Worm (Caenorhabditis elegans) whole organism, L3 larva: ENCODE results near the gene F53F4.2.

ENCODE experiments used
- egl-27 ChIP-seq: sonication (generic microtip); optimal IDR thresholded peaks from 4 replicates; lab custom pipeline; 2017; ENCODE audit warnings: missing biosample characterization, missing genetic modification reagents, missing genetic modification characterization
- elt-2 ChIP-seq: sonication (generic microtip); optimal IDR thresholded peaks from 2 replicates; lab custom pipeline; 2016; ENCODE audit warnings: missing genetic modification reagents, mild to moderate bottlenecking, missing genetic modification characterization, missing compliant biosample characterization
- lin-15B ChIP-seq: fragments of 150-350 bp; optimal IDR thresholded peaks from 2 replicates; lab custom pipeline; 2014; ENCODE audit warnings: missing biosample characterization, missing genetic modification characterization
- nfya-1 ChIP-seq: sonication (generic microtip); optimal IDR thresholded peaks from 2 replicates; lab custom pipeline; 2017; ENCODE audit warnings: missing genetic modification characterization, mild to moderate bottlenecking, missing compliant biosample characterization, antibody characterized with exemption, moderate library complexity; ENCODE audit not compliant: insufficient read depth
- nhr-11 ChIP-seq: fragments of 150-350 bp; optimal IDR thresholded peaks from 2 replicates; lab custom pipeline; 2014; ENCODE audit warnings: missing biosample characterization, missing genetic modification characterization
- nhr-12 ChIP-seq: fragments of 150-350 bp; optimal IDR thresholded peaks from 2 replicates; lab custom pipeline; 2014; ENCODE audit warnings: missing biosample characterization, missing genetic modification characterization
- nhr-23 ChIP-seq: fragments of 150-350 bp; optimal IDR thresholded peaks from 2 replicates; lab custom pipeline; 2014; ENCODE audit warnings: missing biosample characterization, missing genetic modification reagents, missing genetic modification characterization
- nhr-237 ChIP-seq: fragments of 150-350 bp; optimal IDR thresholded peaks from 2 replicates; lab custom pipeline; 2014; ENCODE audit warnings: missing biosample characterization, missing genetic modification characterization
- nhr-25 ChIP-seq: sonication (generic microtip); optimal IDR thresholded peaks from 2 replicates; lab custom pipeline; 2017; ENCODE audit warnings: missing biosample characterization, missing genetic modification characterization
- nhr-76 ChIP-seq: fragments of 150-350 bp; sonication (generic microtip); optimal IDR thresholded peaks from 5 replicates; lab custom pipeline; 2014; ENCODE audit warnings: missing biosample characterization, missing genetic modification characterization
- nhr-77 ChIP-seq: fragments of 150-350 bp; optimal IDR thresholded peaks from 2 replicates; lab custom pipeline; 2014; ENCODE audit warnings: missing biosample characterization, missing genetic modification characterization
- skn-1 ChIP-seq: fragments of 150-350 bp; optimal IDR thresholded peaks from 2 replicates; lab custom pipeline; 2014; ENCODE audit warnings: missing biosample characterization, missing genetic modification characterization
- snpc-4 ChIP-seq: fragments of 150-350 bp; optimal IDR thresholded peaks from 2 replicates; lab custom pipeline; 2014; ENCODE audit warnings: missing biosample characterization, missing genetic modification characterization
- unc-62 ChIP-seq: fragments of 150-350 bp; sonication (generic microtip); optimal IDR thresholded peaks from 4 replicates; lab custom pipeline; 2014; ENCODE audit warnings: missing biosample characterization, missing genetic modification reagents, missing genetic modification characterization

- TF ChIP-seq nhr-76 (tag; lab: Kevin White, UChicago) (no peak), nhr-25 (no peak), nfya-1 (tag; lab: Kevin White, UChicago) (no peak), nhr-237 (tag; lab: Kevin White, UChicago) (no peak), nhr-23 (no peak), elt-2 (tag; lab: Kevin White, UChicago) (no peak), lin-15B (tag; lab: Kevin White, UChicago) (no peak), nhr-12 (no peak), nhr-11 (tag; lab: Kevin White, UChicago) (no peak), nhr-77 (tag; lab: Kevin White, UChicago) (no peak), unc-62 (no peak), snpc-4 (no peak), skn-1 (tag; lab: Kevin White, UChicago) (no peak), egl-27 (tag; lab: Kevin White, UChicago) (no peak)
Measured at ce11 chrV:13624424-13624823, 35.0 kb upstream of the F53F4.2 start, which contains the start of gene F53F4.11.
